Worm (Caenorhabditis elegans) whole organism, L1 larva: ENCODE data around the gene srlf-17.

Source experiments
- C16A3.4 ChIP-seq: fragments of 150-350 bp; optimal IDR thresholded peaks from 2 replicates; lab custom pipeline; 2014; ENCODE audit warnings: missing biosample characterization, missing genetic modification characterization
- Y116A8C.19 ChIP-seq: sonication (generic microtip); optimal IDR thresholded peaks from 2 replicates; lab custom pipeline; 2016; ENCODE audit warnings: missing compliant biosample characterization, missing genetic modification characterization, borderline replicate concordance
- aha-1 ChIP-seq: fragments of 150-350 bp; optimal IDR thresholded peaks from 2 replicates; lab custom pipeline; 2014; ENCODE audit warnings: missing biosample characterization, missing genetic modification characterization
- alr-1 ChIP-seq: fragments of 200-800 bp; sonication (Bioruptor generic); optimal IDR thresholded peaks from 2 replicates; lab custom pipeline; 2018; ENCODE audit warnings: borderline replicate concordance, mild to moderate bottlenecking, missing genetic modification characterization, missing compliant biosample characterization
- aly-2 ChIP-seq: fragments of 150-350 bp; optimal IDR thresholded peaks from 2 replicates; lab custom pipeline; 2014; ENCODE audit warnings: missing biosample characterization, missing genetic modification characterization
- ceh-63 ChIP-seq: fragments of 200-800 bp; sonication (Bioruptor generic); optimal IDR thresholded peaks from 2 replicates; lab custom pipeline; 2018; ENCODE audit warnings: mild to moderate bottlenecking, missing genetic modification characterization, missing compliant biosample characterization
- ceh-82 ChIP-seq, 3 experiments: fragments of 150-350 bp in 1 of 3; sonication (generic microtip) in 2 of 3; optimal IDR thresholded peaks; 2 replicates each; lab custom pipeline; 2014 to 2017; ENCODE audit warnings: missing biosample characterization in 3 of 3, missing genetic modification characterization in 3 of 3
- ceh-88 ChIP-seq: fragments of 200-800 bp; sonication (Bioruptor generic); IDR thresholded peaks from 2 replicates; pipeline ENCODE4 v1.3.6; 2022; ENCODE audit warnings: missing genetic modification characterization, missing compliant biosample characterization
- dpl-1 ChIP-seq, 3 experiments: fragments of 150-350 bp in 2 of 3; sonication (generic microtip) in 1 of 3; optimal IDR thresholded peaks; 2 replicates each; lab custom pipeline; 2014 to 2017; ENCODE audit warnings: missing biosample characterization in 3 of 3, missing genetic modification characterization in 3 of 3, missing genetic modification reagents in 3 of 3
- dsc-1 ChIP-seq: sonication (generic microtip); optimal IDR thresholded peaks from 2 replicates; lab custom pipeline; 2016; ENCODE audit warnings: mild to moderate bottlenecking, missing genetic modification characterization, missing compliant biosample characterization
- efl-1 ChIP-seq, 4 experiments: fragments of 150-350 bp; optimal IDR thresholded peaks in 3 of 4; peaks in 1 of 4; 1 replicate in 1 of 4; 2 replicates in 3 of 4; lab custom pipeline; 2014; ENCODE audit warnings: missing biosample characterization in 2 of 4, missing genetic modification characterization in 2 of 4, missing genetic modification reagents in 2 of 4
- elt-2 ChIP-seq: sonication (generic microtip); optimal IDR thresholded peaks from 2 replicates; lab custom pipeline; 2016; ENCODE audit warnings: missing genetic modification characterization, mild to moderate bottlenecking, inconsistent platforms, missing compliant biosample characterization, missing genetic modification reagents
- fkh-10 ChIP-seq: sonication (generic microtip); optimal IDR thresholded peaks from 2 replicates; lab custom pipeline; 2017; ENCODE audit warnings: missing biosample characterization, missing genetic modification reagents, missing genetic modification characterization
- grh-1 ChIP-seq: fragments of 200-800 bp; sonication (Bioruptor generic); IDR thresholded peaks from 2 replicates; pipeline ENCODE4 v1.3.6; 2022; ENCODE audit warnings: missing genetic modification reagents, missing genetic modification characterization, missing compliant biosample characterization
- hlh-17 ChIP-seq: fragments of 200-800 bp; sonication (Bioruptor generic); optimal IDR thresholded peaks from 2 replicates; lab custom pipeline; 2018; ENCODE audit warnings: missing genetic modification characterization, mild to moderate bottlenecking, missing compliant biosample characterization, moderate library complexity, borderline replicate concordance
- hlh-4 ChIP-seq: sonication (generic microtip); optimal IDR thresholded peaks from 2 replicates; lab custom pipeline; 2016; ENCODE audit warnings: mild to moderate bottlenecking, missing genetic modification characterization, missing compliant biosample characterization
- hpl-2 ChIP-seq: fragments of 150-350 bp; optimal IDR thresholded peaks from 2 replicates; lab custom pipeline; 2014; ENCODE audit warnings: missing biosample characterization, missing genetic modification reagents, missing genetic modification characterization
- jun-1 ChIP-seq: fragments of 150-350 bp; optimal IDR thresholded peaks from 2 replicates; lab custom pipeline; 2014; ENCODE audit warnings: missing biosample characterization, missing genetic modification reagents, missing genetic modification characterization
- lin-35 ChIP-seq, 2 experiments: fragments of 150-350 bp; optimal IDR thresholded peaks; 2 replicates each; lab custom pipeline; 2014; ENCODE audit warnings: missing biosample characterization in 2 of 2, missing genetic modification characterization in 2 of 2, missing genetic modification reagents in 2 of 2
- lir-3 ChIP-seq: sonication (generic microtip); optimal IDR thresholded peaks from 2 replicates; lab custom pipeline; 2016; ENCODE audit warnings: mild to moderate bottlenecking, missing genetic modification characterization, moderate library complexity, missing compliant biosample characterization; ENCODE audit not compliant: poor library complexity
- mab-9 ChIP-seq: fragments of 200-800 bp; sonication (Bioruptor generic); IDR thresholded peaks from 2 replicates; pipeline ENCODE4 v1.3.6; 2022; ENCODE audit warnings: missing genetic modification reagents, missing genetic modification characterization, missing compliant biosample characterization
- nhr-19 ChIP-seq: fragments of 200-800 bp; sonication (Bioruptor generic); conservative IDR thresholded peaks from 2 replicates; pipeline ENCODE4 v1.3.6; 2022; ENCODE audit warnings: missing genetic modification characterization, missing compliant biosample characterization
- nhr-47 ChIP-seq: sonication (generic microtip); optimal IDR thresholded peaks from 2 replicates; lab custom pipeline; 2016; ENCODE audit warnings: mild to moderate bottlenecking, missing genetic modification characterization, moderate library complexity, missing compliant biosample characterization
- nhr-71 ChIP-seq: sonication (generic microtip); optimal IDR thresholded peaks from 2 replicates; lab custom pipeline; 2016; ENCODE audit warnings: mild to moderate bottlenecking, missing genetic modification characterization, moderate library complexity, missing compliant biosample characterization
- nhr-77 ChIP-seq: fragments of 150-350 bp; optimal IDR thresholded peaks from 2 replicates; lab custom pipeline; 2014; ENCODE audit warnings: missing biosample characterization, missing genetic modification characterization
- nhr-85 ChIP-seq: sonication (generic microtip); peaks from one replicate; lab custom pipeline; 2016; ENCODE audit warnings: missing genetic modification characterization, inconsistent platforms, missing compliant biosample characterization
- pag-3 ChIP-seq: sonication (generic microtip); optimal IDR thresholded peaks from 2 replicates; lab custom pipeline; 2017; ENCODE audit warnings: missing genetic modification characterization, mild to moderate bottlenecking, missing compliant biosample characterization, antibody characterized with exemption, borderline replicate concordance; ENCODE audit not compliant: insufficient read depth
- pax-3 ChIP-seq: fragments of 200-800 bp; sonication (Bioruptor generic); optimal IDR thresholded peaks from 2 replicates; lab custom pipeline; 2018; ENCODE audit warnings: mild to moderate bottlenecking, missing genetic modification characterization, moderate library complexity, missing compliant biosample characterization
- pqm-1 ChIP-seq: sonication (generic microtip); optimal IDR thresholded peaks from 3 replicates; lab custom pipeline; 2017; ENCODE audit warnings: missing biosample characterization, missing genetic modification characterization
- rnt-1 ChIP-seq: sonication (generic microtip); optimal IDR thresholded peaks from 2 replicates; lab custom pipeline; 2016; ENCODE audit warnings: mild to moderate bottlenecking, missing genetic modification characterization, moderate library complexity, missing compliant biosample characterization
- snpc-4 ChIP-seq: fragments of 150-350 bp; optimal IDR thresholded peaks from 2 replicates; lab custom pipeline; 2014; ENCODE audit warnings: missing biosample characterization, missing genetic modification characterization
- snu-23 ChIP-seq: sonication (generic microtip); optimal IDR thresholded peaks from 2 replicates; lab custom pipeline; 2016; ENCODE audit warnings: missing genetic modification characterization, missing compliant biosample characterization
- sox-4 ChIP-seq: sonication (generic microtip); optimal IDR thresholded peaks from 2 replicates; lab custom pipeline; 2016; ENCODE audit warnings: missing genetic modification characterization, missing compliant biosample characterization
- sptf-1 ChIP-seq: fragments of 150-350 bp; optimal IDR thresholded peaks from 2 replicates; lab custom pipeline; 2014; ENCODE audit warnings: missing biosample characterization, missing genetic modification characterization
- unc-62 ChIP-seq: fragments of 150-350 bp; optimal IDR thresholded peaks from 2 replicates; lab custom pipeline; 2014; ENCODE audit warnings: missing biosample characterization, missing genetic modification reagents, missing genetic modification characterization
- vab-15 ChIP-seq: sonication (generic microtip); optimal IDR thresholded peaks from 2 replicates; lab custom pipeline; 2017; ENCODE audit warnings: missing genotype, mild to moderate bottlenecking, missing genetic modification characterization, missing compliant biosample characterization
- xbp-1 ChIP-seq: sonication (generic microtip); optimal IDR thresholded peaks from 2 replicates; lab custom pipeline; 2016; ENCODE audit warnings: missing genetic modification characterization, missing compliant biosample characterization
- zip-4 ChIP-seq: fragments of 200-800 bp; sonication (Bioruptor generic); optimal IDR thresholded peaks from 2 replicates; lab custom pipeline; 2018; ENCODE audit warnings: mild to moderate bottlenecking, missing genetic modification characterization, moderate library complexity, missing compliant biosample characterization
- ztf-11 ChIP-seq, 2 experiments: sonication (generic microtip); optimal IDR thresholded peaks; 2 replicates each; lab custom pipeline; 2016 to 2017; ENCODE audit warnings: missing genetic modification characterization in 2 of 2, missing biosample characterization in 1 of 2, missing compliant biosample characterization in 1 of 2

The srlf-17 gene

DNA sequence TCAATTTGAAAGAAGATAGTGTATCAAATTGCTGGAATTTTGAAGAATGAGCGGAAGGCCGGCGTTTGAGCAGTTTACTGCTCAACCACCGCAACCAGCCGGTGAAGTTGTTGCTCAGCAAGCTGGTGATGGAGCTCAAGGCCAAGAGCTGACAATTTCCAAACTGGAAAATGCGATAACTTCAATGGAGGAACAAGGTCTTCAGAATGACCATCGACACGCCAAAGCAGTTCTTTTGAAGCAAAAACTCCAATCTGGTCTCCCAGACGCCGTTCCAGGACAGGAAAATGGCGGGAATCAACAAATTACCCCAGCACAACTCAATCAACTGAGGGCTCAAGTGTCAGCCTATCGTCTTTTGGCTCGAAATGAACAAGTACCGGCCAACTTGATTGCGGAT, 23.5 kb upstream of the srlf-17 start:
- TF ChIP-seq pag-3 (tag; lab: Kevin White, UChicago) = no peak
- TF ChIP-seq mab-9 = no peak
- TF ChIP-seq Y116A8C.19 (tag; lab: Kevin White, UChicago) = no peak
- no peak for TF ChIP-seq ceh-88 (GFP tag; lab: Robert Waterston, UW)
- no peak for TF ChIP-seq jun-1 (tag; lab: Kevin White, UChicago)
- TF ChIP-seq nhr-77 (tag; lab: Kevin White, UChicago) = no peak
- TF ChIP-seq zip-4 (GFP tag; lab: Kevin White, UChicago) = no peak
- no peak for TF ChIP-seq nhr-71
- TF ChIP-seq aly-2 (tag; lab: Kevin White, UChicago) = no peak
- no peak for TF ChIP-seq snu-23 (GFP tag; lab: Kevin White, UChicago)
- TF ChIP-seq vab-15 (tag; lab: Kevin White, UChicago) = no peak
- TF ChIP-seq ceh-82 (tag; optimal IDR thresholded peaks at IDR 0.05; lab: Kevin White, UChicago) = no peak
- TF ChIP-seq fkh-10 (GFP tag; lab: Kevin White, UChicago) = no peak
- TF ChIP-seq nhr-19 (GFP tag; lab: Robert Waterston, UW) = no peak
- no peak for TF ChIP-seq nhr-47 (tag; lab: Kevin White, UChicago)
- TF ChIP-seq aha-1 (tag; lab: Kevin White, UChicago) = no peak
- no peak for TF ChIP-seq alr-1 (tag; lab: Kevin White, UChicago)
- no peak for TF ChIP-seq grh-1 (GFP tag; lab: Robert Waterston, UW)
- no peak for TF ChIP-seq pax-3
- no peak for TF ChIP-seq ceh-63 (GFP tag; lab: Kevin White, UChicago)

DNA sequence TGAATTAATAATTGTTTCAGACTA, 23.3 kb upstream of the srlf-17 start, which contains the start of gene swsn-4:
Gene swsn-4, plus strand, starts transcription at position 21 of the 24 bp plus-strand sequence.
- no peak for TF ChIP-seq hlh-17 (GFP tag; lab: Kevin White, UChicago)
- TF ChIP-seq hlh-4 = no peak
- TF ChIP-seq lin-35 (GFP tag; optimal IDR thresholded peaks at IDR 0.05; lab: Kevin White, UChicago) = no peak
- TF ChIP-seq sptf-1 = no peak
- no peak for TF ChIP-seq lir-3 (tag; lab: Kevin White, UChicago)
- TF ChIP-seq snu-23 (GFP tag; lab: Kevin White, UChicago) = no peak
- no peak for TF ChIP-seq snpc-4 (tag; lab: Kevin White, UChicago)
- TF ChIP-seq pqm-1 = no peak
- no peak for TF ChIP-seq unc-62
- no peak for TF ChIP-seq C16A3.4 (tag; lab: Kevin White, UChicago)
- TF ChIP-seq, all 84 proteins: peak for 0

DNA sequence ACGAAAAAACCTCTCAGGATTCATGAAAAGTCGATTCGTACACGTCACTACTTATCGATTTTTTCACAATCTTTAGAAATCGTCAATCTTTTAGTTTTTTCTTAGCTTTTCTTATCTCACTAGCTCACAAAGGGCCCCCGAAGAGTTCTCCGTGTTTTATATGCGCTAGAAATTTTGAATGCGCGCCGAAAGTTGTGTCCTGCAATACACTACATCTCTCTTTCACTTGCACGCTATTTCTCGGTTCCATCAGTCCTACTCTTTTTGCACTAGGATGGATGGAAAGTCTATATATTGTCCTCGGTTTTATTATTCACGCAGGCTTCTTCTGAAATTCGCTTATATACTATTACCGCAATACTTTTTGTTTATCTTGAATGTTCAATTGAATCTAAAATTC, 23.1 kb upstream of the srlf-17 start:
- TF ChIP-seq ceh-82 (tag; optimal IDR thresholded peaks at IDR 0.05; lab: Kevin White, UChicago) (peak in 1 of 3 experiments; percentile 22), dpl-1 (GFP tag; optimal IDR thresholded peaks at IDR 0.05; lab: Kevin White, UChicago) (peak; percentile 75 to 85 (median 76)), ztf-11 (tag; optimal IDR thresholded peaks at IDR 0.05; lab: Kevin White, UChicago) (no peak), grh-1 (GFP tag; lab: Robert Waterston, UW) (no peak), rnt-1 (peak; percentile 9), dsc-1 (tag; lab: Kevin White, UChicago) (peak; percentile 27), elt-2 (tag; lab: Kevin White, UChicago) (no peak), unc-62 (no peak), hpl-2 (GFP tag; lab: Kevin White, UChicago) (no peak), pax-3 (no peak), lin-35 (GFP tag; optimal IDR thresholded peaks at IDR 0.05; lab: Kevin White, UChicago) (peak; percentile 82 to 91), mab-9 (no peak), zip-4 (GFP tag; lab: Kevin White, UChicago) (no peak), efl-1 (optimal IDR thresholded peaks at IDR 0.05; lab: Kevin White, UChicago) (peak in 1 of 2 experiments; percentile 77), efl-1 (GFP tag; optimal IDR thresholded peaks at IDR 0.05 in 1 of 2; lab: Kevin White, UChicago) (peak; percentile 86 to 98), sox-4 (tag; lab: Kevin White, UChicago) (no peak), nhr-85 (tag; lab: Kevin White, UChicago) (peak; percentile 75), xbp-1 (tag; lab: Kevin White, UChicago) (peak; percentile 54), snu-23 (GFP tag; lab: Kevin White, UChicago) (peak; percentile 25), nhr-71 (peak; percentile 31), ceh-88 (GFP tag; lab: Robert Waterston, UW) (no peak)
